Fruit fly (Drosophila melanogaster) whole organism, larva: ENCODE data around the gene X11Lbeta.

Source experiments
- noc ChIP-seq: fragments of 200-800 bp; sonication (Bioruptor generic); optimal IDR thresholded peaks from 3 replicates; lab custom pipeline; 2019; ENCODE audit warnings: missing biosample characterization, mild to moderate bottlenecking, missing genetic modification characterization, moderate library complexity

X11Lbeta gene

DNA sequence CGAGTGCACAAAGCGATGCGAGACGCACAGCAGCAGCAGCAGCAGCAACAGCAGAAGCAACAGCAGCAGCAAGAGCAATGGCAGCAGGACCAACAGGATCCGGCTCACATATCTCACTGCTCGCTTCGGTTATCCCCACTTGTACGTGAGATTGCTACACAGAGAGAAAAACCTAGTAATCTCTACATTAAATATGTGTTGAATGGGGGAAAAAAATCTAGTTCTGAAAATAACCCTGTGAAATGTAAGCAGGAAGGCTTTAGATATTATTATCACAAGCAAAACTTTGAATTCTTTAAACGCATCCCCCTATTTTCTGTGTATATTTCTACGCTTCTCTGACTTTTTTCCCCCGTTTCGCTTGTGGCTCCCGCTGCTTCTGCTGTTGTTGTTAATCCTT is 70.2 kb downstream of the X11Lbeta start:
- no peak for TF ChIP-seq noc (tag; lab: Kevin White, UChicago)

DNA sequence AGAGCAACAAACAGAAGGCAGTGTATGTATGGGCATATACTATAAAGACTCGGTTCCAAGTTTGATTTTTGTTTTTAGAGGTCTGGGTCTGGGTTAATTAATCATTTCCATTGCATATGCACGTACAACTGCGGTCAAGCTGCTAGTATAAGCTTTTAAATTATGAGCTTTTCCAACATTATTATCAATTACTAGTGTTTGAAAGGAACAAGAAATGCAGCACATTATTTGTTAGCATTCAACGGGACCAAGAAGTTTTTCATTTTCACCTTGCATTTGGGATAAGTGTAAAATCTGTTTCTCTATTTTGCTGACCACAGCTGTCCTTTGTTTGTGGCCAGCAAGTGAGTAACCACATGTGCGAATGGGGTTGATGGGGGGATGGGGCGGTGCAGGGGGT is 90.3 kb downstream of the X11Lbeta start:
- TF ChIP-seq noc (tag; lab: Kevin White, UChicago): no peak

DNA sequence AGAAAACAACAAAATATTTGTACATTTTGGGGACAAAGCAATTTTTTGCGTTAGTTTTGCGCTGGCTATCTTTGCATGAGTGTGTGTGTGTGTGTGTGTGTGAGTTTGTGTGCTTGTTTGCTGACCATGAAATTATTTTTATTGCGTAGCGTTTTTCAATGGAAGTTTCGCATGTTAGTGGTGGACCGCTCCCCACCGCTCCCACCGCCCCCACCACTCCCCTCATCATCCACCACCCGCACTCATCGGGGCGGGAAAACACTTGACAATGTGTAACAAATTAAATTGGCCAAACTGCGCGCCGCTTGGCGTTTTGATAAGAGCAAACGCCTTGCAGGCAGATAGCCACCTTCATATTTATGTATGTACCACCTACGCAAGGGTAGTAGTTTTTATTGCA is 91.7 kb downstream of the X11Lbeta start:
- peak; percentile 17 for TF ChIP-seq noc (tag; lab: Kevin White, UChicago)

DNA sequence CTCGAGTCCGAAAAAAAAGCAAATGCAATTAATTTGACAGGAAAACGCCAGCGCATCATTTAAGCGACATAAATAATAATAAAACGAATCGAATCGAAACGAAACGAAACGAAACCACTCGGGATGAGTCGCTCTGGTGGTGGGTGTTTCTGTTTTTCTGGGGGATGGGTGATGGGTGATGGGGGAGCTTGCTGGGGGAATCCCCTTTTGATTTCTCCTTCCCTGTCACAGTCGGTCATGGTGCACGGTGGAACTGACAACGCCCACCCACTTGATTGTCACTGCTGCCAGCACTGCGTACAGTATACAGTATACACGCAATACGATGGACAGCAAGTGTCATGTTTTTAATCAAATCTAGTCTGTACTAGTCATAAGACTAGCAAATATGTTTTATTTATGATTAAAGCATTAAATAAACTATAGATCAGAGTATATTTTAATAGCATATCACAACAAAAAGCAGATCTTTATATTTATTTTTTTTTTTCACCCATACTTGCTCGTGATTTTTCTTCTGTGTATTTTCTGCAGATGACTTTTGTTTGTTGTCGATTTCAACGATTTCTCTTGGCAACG is 94.5 kb downstream of the X11Lbeta start:
- TF ChIP-seq noc (tag; lab: Kevin White, UChicago): no peak

DNA sequence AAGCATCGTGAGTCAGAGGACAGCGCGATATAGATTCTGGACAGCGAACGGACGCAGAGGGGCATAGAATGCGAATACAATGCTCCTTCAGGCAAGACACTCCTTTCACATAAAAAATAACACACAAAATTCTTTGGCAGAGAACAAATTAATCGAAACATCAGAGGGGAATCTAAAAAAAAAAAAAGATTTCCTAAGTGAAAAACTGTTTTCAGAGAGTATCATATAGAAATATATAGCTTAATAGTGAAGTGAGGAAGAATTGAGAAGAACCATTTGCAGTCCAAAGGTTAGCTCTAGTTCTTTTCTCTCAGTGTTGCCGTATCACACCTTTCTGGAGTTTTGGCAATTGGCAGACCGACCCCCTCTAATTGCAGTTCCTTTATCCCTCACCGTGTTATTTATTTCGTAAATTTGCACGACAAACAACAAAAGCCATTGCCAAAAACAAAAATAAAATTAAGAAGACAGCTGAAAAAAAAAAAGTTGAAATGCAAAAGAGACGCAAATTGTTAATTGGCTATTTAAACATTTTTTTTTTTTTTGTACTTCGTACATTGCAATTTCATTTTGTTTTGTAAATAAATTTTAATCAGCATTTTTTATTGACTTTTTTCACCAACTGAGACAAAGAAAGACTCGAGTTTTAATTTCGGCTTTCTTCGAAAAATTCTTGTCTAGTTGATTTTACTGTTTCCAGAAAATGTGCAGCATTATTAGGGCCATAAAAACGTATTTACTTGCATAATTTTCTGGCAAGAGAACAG is 96.1 kb downstream of the X11Lbeta start:
- no peak for TF ChIP-seq noc (tag; lab: Kevin White, UChicago)

DNA sequence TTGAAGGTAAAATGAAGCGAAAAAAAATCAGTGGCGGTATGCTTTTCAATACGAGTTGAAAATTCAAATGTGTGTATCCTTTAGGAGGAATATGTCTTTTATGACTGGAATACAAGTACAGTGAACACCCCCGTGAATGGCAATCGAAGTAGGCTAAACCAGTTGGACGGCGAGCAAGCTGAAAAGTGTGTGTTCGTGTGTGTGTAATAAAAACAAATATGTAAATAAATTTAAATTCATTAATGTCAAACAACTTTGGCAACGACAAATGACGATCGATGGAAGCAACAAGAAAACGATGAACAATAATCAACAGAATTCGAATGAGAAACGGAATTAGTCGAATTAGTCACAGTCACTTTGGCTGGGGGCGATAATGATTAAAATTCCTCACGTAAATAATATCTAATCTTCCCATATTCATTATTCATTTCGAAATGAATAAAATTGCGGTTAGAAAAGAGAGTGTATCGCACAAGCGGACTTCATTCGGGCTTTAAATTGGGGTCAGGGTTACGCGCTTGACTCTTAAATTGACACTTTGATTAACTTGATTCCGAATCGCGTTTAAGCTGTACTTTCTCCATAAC is 98.7 kb downstream of the X11Lbeta start:
- no peak for TF ChIP-seq noc (tag; lab: Kevin White, UChicago)

DNA sequence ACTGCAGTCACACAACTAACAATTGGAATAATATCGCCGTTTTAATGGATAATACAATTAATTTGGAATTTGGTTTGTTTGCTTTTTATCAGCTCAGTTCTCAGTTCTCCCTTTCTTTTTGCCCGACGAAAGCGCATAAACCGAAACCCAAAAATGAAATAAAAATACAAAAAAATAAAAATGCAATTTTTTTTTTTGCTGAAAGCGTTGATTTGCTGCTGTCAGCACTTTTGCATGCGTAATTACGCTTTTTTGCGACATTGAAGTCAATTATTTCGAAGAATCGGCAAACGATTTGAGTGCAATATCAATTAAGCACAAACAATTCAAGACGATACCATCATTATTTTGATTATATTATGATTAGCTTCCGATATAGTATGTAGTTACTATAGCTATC is 99.8 kb downstream of the X11Lbeta start:
- no peak for TF ChIP-seq noc (tag; lab: Kevin White, UChicago)

DNA sequence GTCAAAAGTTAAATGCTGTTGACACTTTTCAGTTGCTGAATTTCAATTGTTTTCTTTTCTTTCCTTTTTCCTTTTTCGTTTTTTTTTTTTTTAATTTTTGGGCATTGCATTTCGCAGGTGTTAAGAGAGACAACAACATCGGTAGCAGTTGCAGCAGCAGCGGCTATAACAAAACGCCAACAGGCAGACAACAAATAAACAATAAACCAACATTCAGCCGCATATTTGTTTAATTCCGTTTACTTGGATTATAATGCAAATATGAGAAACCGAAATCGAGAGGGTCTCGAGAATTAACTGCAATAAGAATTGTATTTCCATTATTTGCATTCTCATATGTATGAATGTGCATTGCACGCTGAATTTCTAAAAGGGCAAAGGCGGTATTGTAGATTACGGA is 100.5 kb downstream of the X11Lbeta start:
- no peak for TF ChIP-seq noc (tag; lab: Kevin White, UChicago)

DNA sequence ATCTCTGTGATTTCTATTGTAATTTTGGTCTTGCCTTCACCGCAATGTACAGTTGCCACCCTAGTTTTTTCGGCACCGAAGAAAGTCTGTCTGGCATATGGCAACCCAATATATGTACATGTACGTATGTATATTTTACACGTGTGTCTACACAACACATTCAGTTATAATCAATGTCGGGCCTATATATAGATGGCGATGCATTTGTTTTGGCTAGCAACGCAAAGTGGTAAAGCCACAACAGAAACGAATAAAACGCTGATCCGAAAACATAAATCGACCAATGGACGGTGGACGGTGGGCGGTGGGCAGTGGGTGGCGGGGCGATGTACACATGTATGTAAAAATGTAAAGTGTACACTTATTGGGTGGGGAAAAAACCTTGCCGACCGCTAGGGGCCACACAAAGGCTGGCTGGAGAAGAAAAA is 101.0 kb downstream of the X11Lbeta start:
- no peak for TF ChIP-seq noc (tag; lab: Kevin White, UChicago)

DNA sequence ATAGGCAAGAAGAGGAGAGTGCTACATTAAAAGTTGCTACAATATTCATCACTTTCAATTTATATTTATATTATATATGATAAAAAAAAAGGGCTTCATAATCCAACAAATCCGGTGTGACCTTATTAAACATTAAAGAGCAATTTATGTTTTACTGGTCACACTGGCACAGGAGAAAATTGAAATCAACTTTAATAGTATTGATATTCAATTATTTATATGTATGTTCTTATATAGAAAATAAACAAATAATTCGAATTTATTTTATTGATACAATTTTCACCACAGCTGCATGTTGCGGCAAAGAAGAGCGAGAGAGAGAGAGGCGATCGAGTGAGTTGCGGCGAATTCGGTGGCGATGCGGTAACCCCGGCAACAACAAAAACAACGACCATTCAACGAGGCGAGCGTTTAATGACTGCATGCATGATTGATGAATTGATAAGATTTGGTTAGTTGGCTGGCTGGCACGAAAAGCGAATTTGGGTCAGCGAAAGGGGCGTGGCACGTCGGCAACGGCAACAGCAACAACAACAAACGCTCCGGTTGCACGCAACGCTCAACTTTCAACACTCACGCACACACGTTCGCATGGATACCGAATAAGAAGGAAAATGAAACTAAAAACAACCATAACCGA is 101.8 kb downstream of the X11Lbeta start:
- no peak for TF ChIP-seq noc (tag; lab: Kevin White, UChicago)

DNA sequence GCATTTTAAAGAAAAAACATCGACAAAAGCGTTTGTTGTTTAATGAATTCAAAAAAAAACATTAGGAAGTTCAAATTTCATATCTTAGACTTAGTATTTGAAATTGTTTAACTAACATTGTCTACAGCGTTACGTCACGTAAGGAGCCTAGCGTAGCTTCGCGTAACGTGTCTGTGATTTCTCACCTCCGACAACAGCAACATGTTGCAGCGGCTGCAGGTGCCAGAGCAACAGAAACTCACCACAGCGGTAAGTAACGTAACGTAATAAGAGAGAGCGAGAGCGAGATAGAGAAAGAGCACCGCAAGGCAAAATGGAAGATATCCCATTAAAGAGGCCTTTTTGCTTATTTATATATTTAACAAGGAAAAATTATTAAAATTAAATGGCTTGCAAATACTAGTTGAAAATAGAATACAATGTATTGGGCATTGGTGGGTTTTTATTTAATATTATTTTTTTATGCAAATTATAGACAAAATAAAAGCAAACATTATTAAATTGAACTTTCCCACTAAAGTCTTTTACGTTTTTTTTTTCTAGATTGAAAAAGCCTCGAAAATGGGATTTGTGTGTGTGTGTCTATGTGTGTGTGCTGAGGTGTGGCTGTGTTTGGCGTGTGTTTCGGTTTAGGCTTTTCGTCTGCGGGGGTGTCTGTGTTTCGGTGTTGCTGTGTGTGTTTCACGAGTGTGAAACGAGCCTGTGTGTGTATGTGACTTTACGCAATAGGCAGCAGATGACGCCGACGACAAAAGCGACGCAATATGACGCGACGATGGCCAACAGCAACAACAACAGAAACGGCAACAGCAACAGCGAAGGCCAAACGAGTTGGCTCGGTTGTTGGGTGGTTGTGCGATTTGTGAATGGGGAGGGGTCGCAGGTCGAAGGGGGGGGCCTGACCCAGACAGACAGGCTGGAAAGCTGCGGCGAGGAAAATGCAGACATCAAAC is 102.7 kb downstream of the X11Lbeta start:
- TF ChIP-seq noc (tag; lab: Kevin White, UChicago): no peak

DNA sequence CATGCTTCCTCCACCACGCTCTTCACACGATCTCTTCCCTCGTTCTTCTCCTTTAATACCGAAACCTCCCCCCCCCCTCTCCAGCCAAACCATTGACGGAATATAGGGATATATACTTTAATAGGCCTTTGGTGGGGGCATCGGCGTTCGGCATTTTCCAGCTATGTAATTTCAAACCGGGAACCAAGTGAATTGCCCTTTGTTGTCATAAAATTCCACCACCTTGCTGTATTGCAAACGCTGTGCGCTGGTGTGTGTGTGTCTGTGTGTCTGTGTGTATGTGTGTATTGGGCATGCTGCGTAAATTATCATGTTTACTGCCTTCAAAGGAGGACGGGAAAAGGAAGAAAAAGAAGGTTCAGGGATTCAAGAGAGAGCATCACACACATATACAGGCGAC is 103.8 kb downstream of the X11Lbeta start:
- no peak for TF ChIP-seq noc (tag; lab: Kevin White, UChicago)

DNA sequence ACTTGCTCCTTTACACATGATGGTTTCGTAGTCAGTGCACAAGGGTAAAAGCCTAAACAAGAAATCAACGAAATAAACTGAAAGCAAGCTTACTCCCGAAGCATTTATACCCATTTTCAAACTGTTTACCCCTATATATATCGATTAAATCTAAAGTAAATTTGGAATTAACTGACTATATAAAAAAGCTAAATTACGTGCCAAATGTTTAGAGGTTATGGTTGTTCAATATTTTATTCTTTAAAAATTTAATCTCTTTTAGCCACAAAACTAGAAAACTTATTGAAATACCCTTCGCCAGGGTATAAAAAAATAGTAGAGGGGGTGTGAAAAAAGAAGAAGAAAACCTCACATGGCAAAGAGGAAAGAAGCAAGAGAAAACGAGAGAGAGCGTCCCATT is 104.3 kb downstream of the X11Lbeta start:
- no peak for TF ChIP-seq noc (tag; lab: Kevin White, UChicago)

DNA sequence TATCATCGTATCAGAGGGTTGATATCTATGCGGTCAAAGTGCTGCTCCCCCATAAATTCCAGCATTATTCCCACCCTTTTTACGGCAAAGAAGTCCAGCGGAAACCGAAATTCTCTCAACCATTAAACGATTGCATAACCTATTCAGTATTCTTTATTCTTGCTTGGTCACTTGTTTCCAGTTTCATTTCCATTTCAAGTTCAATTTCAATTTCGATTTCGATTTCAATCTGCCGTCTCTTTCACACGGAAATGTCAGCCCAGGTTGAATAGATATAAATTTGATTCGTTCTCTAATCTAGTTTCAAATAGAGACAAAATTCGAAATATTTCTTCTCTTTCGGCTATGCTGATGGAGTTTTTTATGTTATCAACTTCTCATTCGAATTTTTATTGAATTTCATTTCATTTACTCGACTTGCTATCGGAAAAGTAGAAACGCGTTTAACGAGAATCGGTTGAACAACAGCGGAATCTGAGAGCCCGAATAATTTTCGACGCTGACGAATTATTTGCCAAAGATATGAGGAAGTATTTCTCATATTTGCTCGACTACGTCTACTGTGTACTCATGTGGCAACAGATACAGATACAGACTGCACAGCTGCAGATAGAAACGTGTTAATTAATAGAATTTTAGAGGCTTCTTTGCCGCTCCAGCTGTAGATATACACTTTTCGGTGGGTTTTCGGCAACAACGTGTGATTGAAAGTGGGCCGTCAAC is 105.4 kb downstream of the X11Lbeta start:
- TF ChIP-seq noc (tag; lab: Kevin White, UChicago): no peak
